Fruit fly (Drosophila melanogaster): ENCODE results near the gene CG43844.

CG43844 gene

DNA sequence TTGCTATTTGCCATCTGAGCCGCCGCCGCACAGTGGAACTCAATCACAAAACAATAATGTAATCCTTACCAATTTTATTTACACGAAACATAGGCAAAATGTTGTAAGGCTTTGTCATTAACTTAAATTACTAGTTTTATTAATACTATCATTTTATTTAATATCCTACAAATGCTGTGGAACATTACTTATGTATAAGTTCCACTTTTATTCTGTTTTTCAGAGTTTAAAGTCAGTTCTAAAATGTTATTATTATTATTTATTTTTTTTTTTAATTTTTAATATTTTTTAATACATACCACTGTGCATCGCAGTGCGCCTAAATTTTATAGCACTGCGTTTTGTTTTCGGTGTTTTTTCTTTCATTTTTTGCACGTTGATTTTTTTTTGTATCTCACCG is 42.0 kb downstream of the CG43844 start:
- TF ChIP-seq D1 (tag; optimal IDR thresholded peaks at IDR 0.05) (no peak), CG13204 (GFP tag; optimal IDR thresholded peaks at IDR 0.05) (no peak), Snoo (tag; optimal IDR thresholded peaks at IDR 0.05) (no peak), CG32121 (GFP tag; IDR thresholded peaks at IDR 0.05) (peak; percentile 69; the same call in 1 of the 2 replicates), CG14655 (GFP tag; optimal IDR thresholded peaks at IDR 0.05) (peak; percentile 25), rn (GFP tag; IDR thresholded peaks at IDR 0.05) (no peak), CG4496 (GFP tag; IDR thresholded peaks at IDR 0.05) (peak; percentile 66; the same call in 2 of the 3 replicates), Pif1A (GFP tag; optimal IDR thresholded peaks at IDR 0.05) (peak; percentile 14), CG8159 (tag; optimal IDR thresholded peaks at IDR 0.05) (peak; percentile 62), CG9948 (tag; optimal IDR thresholded peaks at IDR 0.05) (peak; percentile 58), CG34367 (tag; optimal IDR thresholded peaks at IDR 0.05) (no peak), fd96Ca (GFP tag; IDR thresholded peaks at IDR 0.05) (no peak), gl (tag; optimal IDR thresholded peaks at IDR 0.05) (no peak), CG10348 (GFP tag; IDR thresholded peaks at IDR 0.05) (peak; percentile 77), EcR (GFP tag; optimal IDR thresholded peaks at IDR 0.05) (no peak), Pif1B (GFP tag; optimal IDR thresholded peaks at IDR 0.05) (peak; percentile 29), CG8301 (tag; optimal IDR thresholded peaks at IDR 0.05) (peak; percentile 6), CG17806 (tag; optimal IDR thresholded peaks at IDR 0.05) (peak; percentile 51), CG15710 (tag; optimal IDR thresholded peaks at IDR 0.05) (peak; percentile 43), CG12605 (GFP tag; IDR thresholded peaks at IDR 0.05) (peak; percentile 56), Ets98B (GFP tag; IDR thresholded peaks at IDR 0.05) (peak; percentile 35; the same call in 1 of the 2 replicates)

DNA sequence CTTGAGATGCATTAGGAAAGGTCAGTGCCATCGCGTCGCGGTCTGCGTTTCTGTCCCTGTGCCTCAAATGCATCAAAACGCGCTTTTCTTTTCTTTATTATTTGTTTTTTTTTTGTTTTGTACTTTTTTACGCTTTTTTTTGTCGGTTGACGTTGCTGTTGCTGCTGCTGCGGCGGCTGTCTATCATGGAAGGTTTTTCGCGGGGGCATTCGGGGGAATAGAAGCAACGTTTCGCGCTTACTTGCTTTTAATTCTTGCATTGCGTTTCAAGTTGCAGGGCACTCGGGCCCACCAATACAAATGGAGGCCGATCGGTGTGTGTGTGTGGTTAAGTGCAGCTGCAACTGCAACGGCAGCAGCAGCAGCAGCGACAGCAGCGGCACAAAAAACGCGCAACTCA is 44.6 kb downstream of the CG43844 start:
- TF ChIP-seq CG8159 (tag; optimal IDR thresholded peaks at IDR 0.05) (no peak), CG13204 (GFP tag; optimal IDR thresholded peaks at IDR 0.05) (peak; percentile 61), fd96Ca (GFP tag; IDR thresholded peaks at IDR 0.05) (no peak), CG12605 (GFP tag; IDR thresholded peaks at IDR 0.05) (peak; percentile 24; the same call in 1 of the 2 replicates)

DNA sequence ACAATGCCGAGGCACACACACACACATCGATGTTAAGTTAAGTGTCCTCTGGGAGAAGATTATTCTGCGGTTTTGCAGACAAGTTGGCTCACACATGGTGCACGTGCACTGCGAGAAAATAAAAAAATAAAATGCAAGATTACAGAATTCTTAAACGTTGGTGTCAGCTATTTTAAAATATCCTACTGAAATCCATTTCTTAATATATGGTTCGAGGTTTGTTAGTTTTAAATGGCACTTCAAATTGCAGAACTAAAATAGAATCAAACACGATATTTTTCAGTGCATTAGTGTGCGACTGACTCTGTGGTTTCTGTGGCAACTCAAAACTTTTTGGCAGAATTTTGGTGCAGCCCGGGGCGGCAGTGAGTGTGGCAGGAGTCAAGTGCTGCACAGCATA is 45.9 kb downstream of the CG43844 start:
- peak; percentile 62 for TF ChIP-seq CG14655 (GFP tag; optimal IDR thresholded peaks at IDR 0.05)
- no peak for TF ChIP-seq CG12605 (GFP tag; IDR thresholded peaks at IDR 0.05)
- peak; percentile 37; the same call in 1 of the 2 replicates for TF ChIP-seq rn (GFP tag; IDR thresholded peaks at IDR 0.05)
- peak; percentile 60 for TF ChIP-seq CG34367 (tag; optimal IDR thresholded peaks at IDR 0.05)
- TF ChIP-seq Pif1A (GFP tag; optimal IDR thresholded peaks at IDR 0.05): peak; percentile 60
- no peak for TF ChIP-seq CG4496 (GFP tag; IDR thresholded peaks at IDR 0.05)
- TF ChIP-seq CG13204 (GFP tag; optimal IDR thresholded peaks at IDR 0.05): peak; percentile 1
- peak; percentile 26 for TF ChIP-seq Pif1B (GFP tag; optimal IDR thresholded peaks at IDR 0.05)
- TF ChIP-seq D1 (tag; optimal IDR thresholded peaks at IDR 0.05): no peak
- TF ChIP-seq CG9948 (tag; optimal IDR thresholded peaks at IDR 0.05): peak; percentile 69
- peak; percentile 33 for TF ChIP-seq Snoo (tag; optimal IDR thresholded peaks at IDR 0.05)
- TF ChIP-seq fd96Ca (GFP tag; IDR thresholded peaks at IDR 0.05): no peak
- TF ChIP-seq CG32121 (GFP tag; IDR thresholded peaks at IDR 0.05): 0 out of 2 replicates have a peak, but pooled peaks have one; percentile 12
- peak; percentile 79 for TF ChIP-seq CG17806 (tag; optimal IDR thresholded peaks at IDR 0.05)
- no peak for TF ChIP-seq EcR (GFP tag; optimal IDR thresholded peaks at IDR 0.05)
- TF ChIP-seq gl (tag; optimal IDR thresholded peaks at IDR 0.05): peak; percentile 43
- peak; percentile 49 for TF ChIP-seq CG8301 (tag; optimal IDR thresholded peaks at IDR 0.05)
- TF ChIP-seq CG15710 (tag; optimal IDR thresholded peaks at IDR 0.05): peak; percentile 66
- TF ChIP-seq Ets98B (GFP tag; IDR thresholded peaks at IDR 0.05): peak; percentile 8; the same call in 1 of the 2 replicates
- no peak for TF ChIP-seq CG10348 (GFP tag; IDR thresholded peaks at IDR 0.05)
- TF ChIP-seq CG8159 (tag; optimal IDR thresholded peaks at IDR 0.05): peak; percentile 78

dm6 chr3R:21937075-21937950 is 48.0 kb downstream of the CG43844 start:
- peak; percentile 90 for TF ChIP-seq CG13204 (GFP tag; optimal IDR thresholded peaks at IDR 0.05)
- TF ChIP-seq CG12605 (GFP tag; IDR thresholded peaks at IDR 0.05): peak; percentile 80
- peak; percentile 68 for TF ChIP-seq rn (GFP tag; IDR thresholded peaks at IDR 0.05)
- TF ChIP-seq CG9948 (tag; optimal IDR thresholded peaks at IDR 0.05): peak; percentile 98
- TF ChIP-seq Pif1B (GFP tag; optimal IDR thresholded peaks at IDR 0.05): peak; percentile 87
- TF ChIP-seq EcR (GFP tag; optimal IDR thresholded peaks at IDR 0.05): peak; percentile 97
- peak; percentile 76; the same call in 2 of the 3 replicates for TF ChIP-seq fd96Ca (GFP tag; IDR thresholded peaks at IDR 0.05)
- peak; percentile 95 for TF ChIP-seq D1 (tag; optimal IDR thresholded peaks at IDR 0.05)
- TF ChIP-seq CG10348 (GFP tag; IDR thresholded peaks at IDR 0.05): no peak
- TF ChIP-seq CG4496 (GFP tag; IDR thresholded peaks at IDR 0.05): peak; percentile 90
- TF ChIP-seq Snoo (tag; optimal IDR thresholded peaks at IDR 0.05): peak; percentile 79
- TF ChIP-seq CG14655 (GFP tag; optimal IDR thresholded peaks at IDR 0.05): peak; percentile 87
- no peak; the same call in 1 of the 2 replicates for TF ChIP-seq CG32121 (GFP tag; IDR thresholded peaks at IDR 0.05)
- peak; percentile 66 for TF ChIP-seq Ets98B (GFP tag; IDR thresholded peaks at IDR 0.05)
- peak; percentile 96 for TF ChIP-seq CG34367 (tag; optimal IDR thresholded peaks at IDR 0.05)
- TF ChIP-seq Pif1A (GFP tag; optimal IDR thresholded peaks at IDR 0.05): peak; percentile 93
- peak; percentile 98 for TF ChIP-seq CG15710 (tag; optimal IDR thresholded peaks at IDR 0.05)
- peak; percentile 86 for TF ChIP-seq CG8301 (tag; optimal IDR thresholded peaks at IDR 0.05)
- peak; percentile 99 for TF ChIP-seq CG8159 (tag; optimal IDR thresholded peaks at IDR 0.05)
- TF ChIP-seq gl (tag; optimal IDR thresholded peaks at IDR 0.05): peak; percentile 94
- peak; percentile 99 for TF ChIP-seq CG17806 (tag; optimal IDR thresholded peaks at IDR 0.05)

DNA sequence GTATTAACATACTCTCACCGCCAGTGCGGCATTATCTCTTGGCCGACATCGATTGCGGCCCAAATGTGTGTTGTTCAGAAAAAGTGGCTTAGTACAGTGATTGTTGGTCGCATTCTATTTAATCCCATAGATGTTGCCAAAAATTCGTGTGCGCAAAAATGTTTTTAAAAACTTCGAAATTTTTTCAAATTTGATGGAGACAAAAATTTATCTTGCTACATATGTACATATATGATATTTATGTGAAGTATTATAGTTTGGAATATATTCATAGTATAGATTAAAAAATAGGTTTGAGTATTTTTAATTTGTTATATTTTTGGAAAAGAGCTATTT is 48.6 kb downstream of the CG43844 start:
- TF ChIP-seq CG12605 (GFP tag; IDR thresholded peaks at IDR 0.05): no peak
- TF ChIP-seq EcR (GFP tag; optimal IDR thresholded peaks at IDR 0.05): no peak
- TF ChIP-seq CG9948 (tag; optimal IDR thresholded peaks at IDR 0.05): peak; percentile 18
- no peak for TF ChIP-seq CG10348 (GFP tag; IDR thresholded peaks at IDR 0.05)
- peak; percentile 65 for TF ChIP-seq CG8159 (tag; optimal IDR thresholded peaks at IDR 0.05)
- peak; percentile 54 for TF ChIP-seq D1 (tag; optimal IDR thresholded peaks at IDR 0.05)
